Worm (Caenorhabditis elegans) whole organism, midembryonic: Measurements from ENCODE around the gene F18A11.2.

ENCODE experiments used
- T22C8.4 ChIP-seq: fragments of 200-800 bp; sonication (Bioruptor generic); IDR thresholded peaks from 2 replicates; pipeline ENCODE4 v1.3.6; 2022; ENCODE audit warnings: missing genetic modification characterization, missing compliant biosample characterization
- flt-1 ChIP-seq: fragments of 200-800 bp; sonication (Bioruptor generic); IDR thresholded peaks from 2 replicates; pipeline ENCODE4 v1.3.6; 2022; ENCODE audit warnings: missing genetic modification characterization, missing compliant biosample characterization
- klf-2 ChIP-seq: fragments of 200-800 bp; sonication (Bioruptor generic); conservative IDR thresholded peaks from 2 replicates; pipeline ENCODE4 v1.3.6; 2022; ENCODE audit warnings: missing genetic modification reagents, missing genetic modification characterization, missing compliant biosample characterization
- ztf-29 ChIP-seq: fragments of 200-800 bp; sonication (Bioruptor generic); IDR thresholded peaks from 2 replicates; pipeline ENCODE4 v1.3.6; 2022; ENCODE audit warnings: missing genetic modification reagents, missing genetic modification characterization, missing compliant biosample characterization

ce11 chrII:13059196-13059595 lies 27.7 kb downstream of the F18A11.2 start:
- TF ChIP-seq flt-1 (GFP tag; lab: Robert Waterston, UW): no peak
- no peak for TF ChIP-seq ztf-29
- no peak for TF ChIP-seq klf-2 (GFP tag; lab: Robert Waterston, UW)
- TF ChIP-seq T22C8.4 (GFP tag; lab: Robert Waterston, UW): no peak
